Worm (Caenorhabditis elegans) whole organism, early embryonic: ENCODE measurements around the gene irg-4.

Source experiments
- ama-1 ChIP-seq: fragments of 150-350 bp; optimal IDR thresholded peaks from 2 replicates; lab custom pipeline; 2014
- ceh-36 ChIP-seq: sonication (generic microtip); optimal IDR thresholded peaks from 2 replicates; lab custom pipeline; 2016; ENCODE audit warnings: missing genetic modification characterization, inconsistent platforms, missing compliant biosample characterization
- flt-1 ChIP-seq: fragments of 200-800 bp; sonication (Bioruptor generic); IDR thresholded peaks from 2 replicates; pipeline ENCODE4 v1.3.6; 2022; ENCODE audit warnings: missing genetic modification characterization, missing compliant biosample characterization
- hmbx-1 ChIP-seq: sonication (generic microtip); optimal IDR thresholded peaks from 2 replicates; lab custom pipeline; 2016; ENCODE audit warnings: mild to moderate bottlenecking, missing genetic modification characterization, missing compliant biosample characterization
- sea-1 ChIP-seq: fragments of 200-800 bp; sonication (Bioruptor generic); conservative IDR thresholded peaks from 2 replicates; pipeline ENCODE4 v1.3.6; 2022; ENCODE audit warnings: missing genetic modification characterization, missing compliant biosample characterization
- tra-4 ChIP-seq: sonication (generic microtip); optimal IDR thresholded peaks from 2 replicates; lab custom pipeline; 2017; ENCODE audit warnings: missing genetic modification characterization, missing compliant biosample characterization

- no peak for TF ChIP-seq sea-1 (GFP tag; lab: Robert Waterston, UW)
- no peak for TF ChIP-seq flt-1 (GFP tag; lab: Robert Waterston, UW)
- TF ChIP-seq ama-1 (lab: Kevin White, UChicago) = no peak
- no peak for TF ChIP-seq hmbx-1
- no peak for TF ChIP-seq ceh-36
- TF ChIP-seq tra-4 (tag; lab: Kevin White, UChicago) = no peak
Measured at ce11 chrIV:12425595-12425994, 10.0 kb upstream of the irg-4 start.
